Fruit fly (Drosophila melanogaster) whole organism, adult: ENCODE data around the gene Ugt35E2.

ENCODE experiments used
- CG12768 ChIP-seq: fragments of 200-800 bp; sonication (Bioruptor generic); optimal IDR thresholded peaks from 2 replicates; lab custom pipeline; 2017; ENCODE audit warnings: missing biosample characterization, missing genetic modification characterization, mild to moderate bottlenecking, moderate library complexity, missing genetic modification reagents
- CG14711 ChIP-seq: fragments of 200-800 bp; sonication (Bioruptor generic); optimal IDR thresholded peaks from 2 replicates; lab custom pipeline; 2018; ENCODE audit warnings: missing biosample characterization, mild to moderate bottlenecking, missing genetic modification characterization, moderate library complexity
- CG1620 ChIP-seq: fragments of 200-800 bp; sonication (Bioruptor generic); optimal IDR thresholded peaks from 2 replicates; lab custom pipeline; 2016; ENCODE audit warnings: missing biosample characterization, missing genetic modification characterization
- CG7101 ChIP-seq: fragments of 200-800 bp; sonication (Bioruptor generic); optimal IDR thresholded peaks from 2 replicates; lab custom pipeline; 2018; ENCODE audit warnings: missing biosample characterization, mild to moderate bottlenecking, missing genetic modification characterization, moderate library complexity
- Crg-1 ChIP-seq: fragments of 200-800 bp; sonication (Bioruptor generic); optimal IDR thresholded peaks from 2 replicates; lab custom pipeline; 2016; ENCODE audit warnings: missing biosample characterization, missing genetic modification characterization
- Hr96 ChIP-seq: fragments of 200-800 bp; sonication (Bioruptor generic); optimal IDR thresholded peaks from 2 replicates; lab custom pipeline; 2016; ENCODE audit warnings: missing biosample characterization, missing genetic modification characterization
- Mnt ChIP-seq: fragments of 200-800 bp; sonication (Bioruptor generic); optimal IDR thresholded peaks from 2 replicates; lab custom pipeline; 2016; ENCODE audit warnings: missing biosample characterization, mild to moderate bottlenecking, missing genetic modification characterization
- bab1 ChIP-seq: fragments of 200-800 bp; sonication (Bioruptor generic); optimal IDR thresholded peaks from 3 replicates; lab custom pipeline; 2019; ENCODE audit warnings: missing biosample characterization, mild to moderate bottlenecking, missing genetic modification characterization, moderate library complexity
- cic ChIP-seq: fragments of 200-800 bp; sonication (Bioruptor generic); optimal IDR thresholded peaks from 2 replicates; lab custom pipeline; 2017; ENCODE audit warnings: missing biosample characterization, mild to moderate bottlenecking, missing genetic modification characterization, moderate library complexity
- cnc ChIP-seq, 2 experiments: fragments of >200 bp; optimal IDR thresholded peaks; 2 replicates each; lab custom pipeline; 2017
- kay ChIP-seq: fragments of 200-800 bp; sonication (Bioruptor generic); peaks from one replicate; lab custom pipeline; 2016; ENCODE audit warnings: missing biosample characterization, missing genetic modification characterization, borderline replicate concordance
- ovo ChIP-seq: fragments of 200-800 bp; sonication (Bioruptor generic); optimal IDR thresholded peaks from 2 replicates; lab custom pipeline; 2016; ENCODE audit warnings: missing biosample characterization, missing genetic modification characterization
- tj ChIP-seq: fragments of 200-800 bp; sonication (Bioruptor generic); optimal IDR thresholded peaks from 3 replicates; lab custom pipeline; 2017; ENCODE audit warnings: missing biosample characterization, mild to moderate bottlenecking, missing genetic modification characterization, moderate library complexity
- toe ChIP-seq: fragments of 200-800 bp; sonication (Bioruptor generic); optimal IDR thresholded peaks from 2 replicates; lab custom pipeline; 2016; ENCODE audit warnings: missing biosample characterization, missing genetic modification characterization

DNA sequence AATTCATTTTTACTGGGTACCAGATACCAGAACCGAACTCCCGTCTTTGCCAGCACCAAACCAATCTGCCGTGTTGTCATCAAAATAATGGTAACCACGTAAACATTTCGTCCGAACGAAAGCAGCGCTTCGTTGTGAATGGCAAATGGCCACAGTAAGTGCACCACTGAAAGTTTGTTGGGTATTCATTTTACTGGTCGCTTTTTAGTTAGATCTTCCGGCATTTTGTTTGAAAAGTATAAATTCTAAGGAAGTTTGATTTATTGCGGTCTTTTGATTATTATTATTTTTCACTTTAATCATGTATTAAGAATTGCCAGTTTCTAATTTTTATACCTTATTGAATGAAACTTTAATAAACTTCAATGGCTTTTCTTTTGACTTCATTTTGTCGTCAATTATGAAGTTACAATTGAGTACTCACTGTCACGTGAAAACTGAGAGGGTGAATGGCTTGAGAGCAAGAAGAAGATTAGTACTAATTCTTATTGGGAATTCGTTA is 46.7 kb upstream of the Ugt35E2 start, which contains the start of gene ZnT86D:
- TF ChIP-seq CG14711 (tag; lab: Kevin White, UChicago) (peak; percentile 75), cic (GFP tag; lab: Kevin White, UChicago) (peak; percentile 68), cnc (optimal IDR thresholded peaks at IDR 0.05; lab: Kevin White, UChicago) (no peak), bab1 (GFP tag; lab: Kevin White, UChicago) (peak; percentile 75), CG12768 (GFP tag; lab: Kevin White, UChicago) (peak; percentile 78), ovo (peak; percentile 27), kay (GFP tag; lab: Kevin White, UChicago) (no peak), Crg-1 (GFP tag; lab: Kevin White, UChicago) (peak; percentile 34), Hr96 (GFP tag; lab: Kevin White, UChicago) (peak; percentile 74), tj (GFP tag; lab: Kevin White, UChicago) (peak; percentile 54), Mnt (GFP tag; lab: Kevin White, UChicago) (peak; percentile 83), CG7101 (peak; percentile 86), CG1620 (peak; percentile 68), toe (GFP tag; lab: Kevin White, UChicago) (peak; percentile 70)
